Worm (Caenorhabditis elegans): Measurements from ENCODE around the gene mks-1.

ce11 chrIII:3191729-3192128 is 5.6 kb downstream of the mks-1 start:
- TF ChIP-seq lin-15B (tag; optimal IDR thresholded peaks at IDR 0.05) (no peak), saeg-2 (GFP tag; IDR thresholded peaks at IDR 0.05) (no peak), dmd-9 (GFP tag; IDR thresholded peaks at IDR 0.05) (no peak), egl-43 (GFP tag; IDR thresholded peaks at IDR 0.05) (no peak), unc-62 (GFP tag; optimal IDR thresholded peaks at IDR 0.05 in 1 of 2) (no peak), unc-62 (tag; optimal IDR thresholded peaks at IDR 0.05) (no peak), daf-19 (GFP tag; conservative IDR thresholded peaks at IDR 0.05) (no peak)

Measured in whole organism, L4 larva.